Fruit fly (Drosophila melanogaster) S2 (cell line): ENCODE data around the gene CG31638.

Experiments
- CG8478 ChIP-seq: fragments of >200 bp; optimal IDR thresholded peaks from 2 replicates; lab custom pipeline; 2018
- CTCF ChIP-seq, 2 experiments: fragments of >200 bp; optimal IDR thresholded peaks; 2 replicates each; lab custom pipeline; 2018

Gene CG31638

dm6 chr2L:6470100-6470644 lies 20.7 kb upstream of the CG31638 start:
- no peak for TF ChIP-seq CG8478 (lab: Kevin White, UChicago)
- no peak for TF ChIP-seq CTCF (optimal IDR thresholded peaks at IDR 0.05; lab: Kevin White, UChicago)

DNA sequence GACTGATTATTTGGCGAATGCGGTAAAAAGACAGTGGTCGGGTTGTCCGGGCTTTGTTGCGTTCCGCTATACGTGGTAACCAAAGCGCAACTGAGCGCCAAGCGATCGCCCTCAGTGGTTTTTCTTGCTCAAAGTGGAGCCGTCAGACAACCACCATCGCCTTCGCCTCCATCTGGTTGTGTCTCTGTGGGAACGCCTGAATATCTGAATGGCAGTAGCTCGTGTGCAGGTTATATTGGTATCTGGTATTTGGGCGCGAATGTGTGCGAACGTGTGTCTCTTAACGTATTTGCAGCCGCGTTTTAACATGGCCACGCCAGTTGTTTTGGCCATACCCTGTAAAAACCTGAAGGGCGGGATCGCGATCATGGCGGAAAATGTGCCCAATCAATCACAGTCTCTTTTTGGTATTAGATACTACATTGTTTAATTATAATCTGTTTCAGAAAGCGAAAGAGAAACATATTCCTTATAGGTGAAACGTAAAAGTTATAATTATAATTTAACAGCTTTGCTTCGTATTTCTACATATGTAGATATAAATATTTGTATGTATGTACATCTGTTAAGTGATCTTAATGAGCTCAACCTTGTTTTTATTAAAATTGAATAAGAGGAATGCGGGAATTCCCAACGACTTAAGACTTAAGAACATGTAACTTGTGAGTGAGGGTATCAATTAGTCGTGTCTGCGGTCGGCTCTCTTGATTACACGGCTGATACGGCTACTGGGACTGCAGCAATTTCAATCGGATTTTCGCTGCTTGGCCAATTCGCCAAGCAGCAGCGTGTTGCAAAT lies 18.7 kb upstream of the CG31638 start:
- TF ChIP-seq CTCF (optimal IDR thresholded peaks at IDR 0.05; lab: Kevin White, UChicago), result no peak
- no peak for TF ChIP-seq CG8478 (lab: Kevin White, UChicago)

dm6 chr2L:6473076-6474037 lies 17.5 kb upstream of the CG31638 start, which contains the start of gene mmy:
TSS of gene mmy (minus strand) at chr2L:6473904.
- TF ChIP-seq CG8478 (lab: Kevin White, UChicago) (no peak), CTCF (optimal IDR thresholded peaks at IDR 0.05; lab: Kevin White, UChicago) (no peak)

DNA sequence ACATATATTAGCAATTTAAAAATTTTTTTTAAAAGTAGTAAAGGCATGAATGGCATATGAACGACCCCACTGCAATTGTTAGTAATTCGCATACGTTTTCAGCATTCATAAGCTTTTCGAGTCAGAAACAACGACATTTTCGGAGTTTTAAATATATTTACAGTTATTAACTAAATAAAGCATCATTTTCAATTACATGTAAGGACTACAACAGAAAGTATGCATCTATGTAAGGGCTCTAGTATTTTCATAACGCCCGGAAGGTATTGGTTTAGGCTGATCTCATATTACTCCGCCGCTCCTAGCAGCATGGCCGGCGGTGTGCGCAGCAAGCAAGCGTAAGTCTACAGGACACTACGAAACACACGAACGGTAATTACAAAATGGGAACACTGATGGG lies 16.6 kb upstream of the CG31638 start:
- no peak for TF ChIP-seq CTCF (optimal IDR thresholded peaks at IDR 0.05; lab: Kevin White, UChicago)
- TF ChIP-seq CG8478 (lab: Kevin White, UChicago), result no peak

DNA sequence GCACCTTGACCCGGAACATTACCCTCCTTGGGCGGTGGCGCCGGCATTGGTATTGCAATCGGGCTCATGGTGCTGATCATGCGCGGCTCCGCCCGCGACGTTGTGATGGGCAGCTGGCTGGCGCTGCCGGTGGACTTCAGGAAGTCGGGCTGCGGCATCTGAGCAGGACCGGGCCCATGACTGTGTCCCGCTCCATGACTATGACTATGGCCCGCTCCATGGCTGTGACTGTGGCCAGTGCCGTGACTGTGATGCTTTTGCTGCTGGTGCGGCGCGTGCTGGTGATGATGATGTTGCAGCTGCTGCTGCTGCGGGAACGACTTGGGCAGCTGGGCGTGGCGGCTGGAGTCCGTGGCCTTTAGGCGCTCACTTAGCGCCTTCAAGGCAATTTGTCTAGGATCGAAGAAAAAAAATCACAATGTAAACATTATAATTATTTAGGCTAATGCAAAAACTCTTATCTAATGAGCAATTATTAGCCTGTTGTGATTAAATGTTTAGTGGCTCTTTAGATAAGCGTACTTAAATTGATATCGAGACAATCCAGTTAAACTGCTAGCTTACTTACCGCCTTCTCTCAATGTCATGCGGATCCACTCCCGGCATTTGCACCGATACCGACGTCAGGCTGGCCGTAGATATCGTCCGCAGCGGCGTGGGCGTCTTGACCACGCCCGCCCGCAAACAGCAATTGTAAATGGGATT lies 15.8 kb upstream of the CG31638 start:
- TF ChIP-seq CTCF (optimal IDR thresholded peaks at IDR 0.05; lab: Kevin White, UChicago) (no peak), CG8478 (lab: Kevin White, UChicago) (no peak)

dm6 chr2L:6476753-6477152 lies 14.1 kb upstream of the CG31638 start, which contains the start of gene CG9536:
TSS of gene CG9536 (minus strand) at chr2L:6476975.
- TF ChIP-seq CTCF (optimal IDR thresholded peaks at IDR 0.05; lab: Kevin White, UChicago) (no peak), CG8478 (lab: Kevin White, UChicago) (no peak)

DNA sequence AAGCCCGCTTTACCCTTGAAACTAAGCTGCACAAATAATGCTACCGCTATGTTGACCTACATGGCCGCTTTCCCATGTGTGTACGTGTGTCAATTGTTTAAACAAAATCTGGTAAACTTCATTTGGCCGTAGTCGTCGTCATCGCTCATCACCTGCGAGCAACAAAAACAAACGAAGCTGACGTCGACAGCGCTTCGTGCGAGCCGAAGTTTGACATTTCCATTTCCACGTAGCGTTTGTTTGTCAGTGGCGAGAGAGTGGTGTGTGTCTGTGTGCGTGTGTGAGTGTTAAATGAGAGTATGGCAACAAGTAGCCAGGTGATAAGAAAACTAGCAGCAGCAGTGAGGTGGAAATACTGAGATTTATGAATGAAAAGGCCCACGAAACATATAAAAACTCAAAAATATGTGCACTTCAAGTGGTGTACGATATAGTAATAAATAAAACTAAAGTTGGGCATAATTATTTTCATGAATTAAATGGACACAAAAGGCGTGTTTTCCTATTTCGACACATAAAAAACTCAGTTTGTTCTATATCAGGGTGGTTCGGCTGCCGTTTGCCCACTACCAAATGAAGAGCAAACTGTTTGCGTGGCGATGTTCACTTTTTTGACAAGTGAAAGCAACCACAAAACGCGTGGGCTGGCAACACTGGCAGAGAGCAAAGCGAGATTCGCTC lies 11.5 kb upstream of the CG31638 start:
- TF ChIP-seq CG8478 (lab: Kevin White, UChicago), result no peak
- no peak for TF ChIP-seq CTCF (optimal IDR thresholded peaks at IDR 0.05; lab: Kevin White, UChicago)

- no peak for TF ChIP-seq CG8478 (lab: Kevin White, UChicago)
- no peak for TF ChIP-seq CTCF (optimal IDR thresholded peaks at IDR 0.05; lab: Kevin White, UChicago)
Measured at dm6 chr2L:6480212-6480994, 10.5 kb upstream of the CG31638 start, which contains the start of the genes Sec61alpha and Daxx. TSS of gene Sec61alpha (minus strand) at chr2L:6480575. TSS of gene Daxx (plus strand) at chr2L:6480929.

DNA sequence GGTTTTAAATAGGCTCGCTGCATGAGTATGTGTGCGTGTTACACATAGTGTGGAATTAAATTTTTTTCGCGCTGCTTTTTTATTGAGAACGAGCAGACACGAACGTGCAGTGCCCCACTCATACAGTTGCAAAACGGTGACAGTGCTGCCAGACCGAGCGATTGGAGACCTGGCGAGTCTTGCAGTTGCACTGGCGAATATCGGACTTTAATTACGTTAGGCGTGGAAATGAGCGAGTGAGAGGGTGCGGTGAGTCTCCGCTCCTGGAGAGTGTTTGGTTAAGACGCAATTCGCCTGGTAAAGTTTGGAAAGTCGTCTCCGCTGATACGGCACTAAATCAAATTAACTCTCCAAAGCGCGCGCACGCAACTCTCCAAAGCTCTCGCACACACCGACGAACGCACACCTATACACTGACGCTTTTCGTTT lies 9.5 kb upstream of the CG31638 start:
- no peak for TF ChIP-seq CTCF (optimal IDR thresholded peaks at IDR 0.05; lab: Kevin White, UChicago)
- TF ChIP-seq CG8478 (lab: Kevin White, UChicago), result no peak

DNA sequence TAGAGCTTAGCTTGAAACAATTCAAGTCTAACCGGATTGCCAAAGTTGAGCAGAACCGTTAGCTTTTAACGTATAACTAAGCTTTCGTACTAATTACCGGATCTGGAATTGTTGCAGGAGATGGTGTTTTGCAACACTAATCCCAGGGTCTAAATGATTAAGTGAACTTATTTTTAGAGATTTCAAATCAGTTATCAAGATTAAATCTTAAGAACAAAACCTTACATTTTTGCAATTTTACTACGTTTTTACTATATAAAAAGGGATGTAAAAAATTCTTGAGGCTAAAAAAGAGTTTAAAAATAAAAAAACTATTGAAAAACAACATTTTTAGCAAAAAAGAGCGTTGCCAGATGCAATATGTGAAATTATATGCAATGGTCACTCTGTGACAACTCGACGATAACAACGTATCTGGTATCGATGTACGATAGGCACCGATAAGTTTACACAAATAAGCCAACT lies 2.2 kb upstream of the CG31638 start, which contains the start of the genes KFase and epsilonCOP:
Gene KFase, minus strand, starts transcription at position 81 of the 465 bp plus-strand sequence.
Gene epsilonCOP, plus strand, starts transcription at position 415 of the 465 bp plus-strand sequence.
- TF ChIP-seq CTCF (optimal IDR thresholded peaks at IDR 0.05; lab: Kevin White, UChicago) (peak in 1 of 2 experiments; percentile 27), CG8478 (lab: Kevin White, UChicago) (no peak)

DNA sequence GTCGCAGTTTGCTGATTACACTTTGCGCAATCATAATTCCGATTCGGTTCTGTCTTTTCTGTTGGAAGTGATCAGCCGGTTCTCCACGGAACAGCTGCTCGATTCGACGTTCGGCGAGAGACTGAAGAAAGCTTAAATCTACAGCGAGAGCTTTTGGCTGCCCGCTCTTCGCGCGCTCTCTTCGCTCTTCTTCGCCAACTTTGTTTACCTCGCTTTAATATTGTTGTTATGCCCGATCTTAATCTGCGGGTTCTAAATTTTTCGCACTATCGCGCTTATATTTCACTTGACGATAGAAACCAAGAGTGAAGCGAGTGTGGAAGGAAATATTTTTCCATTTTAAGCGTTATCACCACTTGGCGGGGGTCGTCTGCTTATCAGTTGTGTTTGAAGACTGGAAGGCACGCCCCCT lies 3.5 kb downstream of the CG31638 start, which contains the start of gene CG9547:
Gene CG9547, minus strand, starts transcription at position 128 of the 412 bp plus-strand sequence.
- TF ChIP-seq CG8478 (lab: Kevin White, UChicago) (no peak), CTCF (optimal IDR thresholded peaks at IDR 0.05; lab: Kevin White, UChicago) (no peak)

DNA sequence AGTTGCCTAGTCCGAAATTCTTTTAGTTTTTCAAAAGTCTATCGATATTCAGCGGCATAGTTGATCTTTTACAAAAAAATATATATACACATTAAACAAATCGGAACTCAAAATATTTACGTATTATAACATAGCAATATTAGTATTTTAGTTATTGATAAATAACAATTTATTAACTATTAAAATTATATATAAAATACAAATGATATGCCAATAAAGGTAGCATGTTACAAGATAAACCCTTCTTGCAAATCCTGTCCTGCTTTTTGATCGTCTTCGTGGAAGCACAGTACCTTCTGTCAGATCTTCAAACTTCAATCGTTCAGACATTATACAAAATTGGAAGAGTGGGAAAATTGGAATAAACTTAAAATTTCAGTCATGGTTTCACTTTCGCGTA lies 5.9 kb downstream of the CG31638 start, which contains the start of gene CG9550:
Gene CG9550, plus strand, starts transcription at position 301 of the 400 bp plus-strand sequence.
- TF ChIP-seq CTCF (optimal IDR thresholded peaks at IDR 0.05; lab: Kevin White, UChicago) (no peak), CG8478 (lab: Kevin White, UChicago) (no peak)
